Worm (Caenorhabditis elegans): ENCODE measurements around the gene str-46.

- no peak for TF ChIP-seq egl-27 (tag; optimal IDR thresholded peaks at IDR 0.05)
- TF ChIP-seq ceh-28 (tag; optimal IDR thresholded peaks at IDR 0.05): no peak
- no peak for TF ChIP-seq mdl-1 (tag; optimal IDR thresholded peaks at IDR 0.05)
- TF ChIP-seq ztf-4 (tag; optimal IDR thresholded peaks at IDR 0.05): no peak
- no peak for TF ChIP-seq skn-1 (tag; optimal IDR thresholded peaks at IDR 0.05)
- TF ChIP-seq fos-1 (tag; optimal IDR thresholded peaks at IDR 0.05): no peak
- no peak for TF ChIP-seq unc-62 (GFP tag; optimal IDR thresholded peaks at IDR 0.05)
- no peak for TF ChIP-seq elt-2 (tag; optimal IDR thresholded peaks at IDR 0.05)
- no peak for TF ChIP-seq fkh-2 (tag; optimal IDR thresholded peaks at IDR 0.05)
- TF ChIP-seq elt-1 (tag; optimal IDR thresholded peaks at IDR 0.05): no peak
- no peak for TF ChIP-seq sea-2 (GFP tag; optimal IDR thresholded peaks at IDR 0.05)
- TF ChIP-seq hmg-11 (tag; optimal IDR thresholded peaks at IDR 0.05): no peak
These were observed 27.8 kb downstream of the str-46 start for ce11 chrV:2871754-2872504.
